Worm (Caenorhabditis elegans): ENCODE measurements around the gene ZK945.4.
A peak's percentile ranks its signal among the peaks of the same experiment; 100 is the strongest.

Gene ZK945.4

ce11 chrII:10105604-10106003 lies at the start of gene ZK945.4:
ZK945.4 (minus strand) TSS chrII:10105704.
- TF ChIP-seq ztf-11 (tag; optimal IDR thresholded peaks at IDR 0.05) (no peak), mep-1 (tag; optimal IDR thresholded peaks at IDR 0.05) (no peak), bed-3 (GFP tag; optimal IDR thresholded peaks at IDR 0.05) (no peak), ces-1 (GFP tag; optimal IDR thresholded peaks at IDR 0.05) (no peak), drap-1 (GFP tag; optimal IDR thresholded peaks at IDR 0.05) (no peak), lsy-2 (tag; optimal IDR thresholded peaks at IDR 0.05) (no peak)

- TF ChIP-seq ham-2 (GFP tag; optimal IDR thresholded peaks at IDR 0.05) (no peak), elt-1 (tag; optimal IDR thresholded peaks at IDR 0.05; ENCODE audit: borderline replicate concordance, insufficient read depth) (no peak), ceh-43 (GFP tag; optimal IDR thresholded peaks at IDR 0.05) (no peak), mls-2 (tag; optimal IDR thresholded peaks at IDR 0.05) (no peak), lsy-2 (tag; optimal IDR thresholded peaks at IDR 0.05) (no peak), snpc-4 (tag; optimal IDR thresholded peaks at IDR 0.05) (no peak), pha-4 (tag; optimal IDR thresholded peaks at IDR 0.05) (no peak), mab-5 (tag; optimal IDR thresholded peaks at IDR 0.05) (no peak), nhr-2 (tag; optimal IDR thresholded peaks at IDR 0.05) (no peak), lin-13 (tag; optimal IDR thresholded peaks at IDR 0.05) (no peak), ces-1 (GFP tag; optimal IDR thresholded peaks at IDR 0.05) (no peak), hlh-1 (tag; optimal IDR thresholded peaks at IDR 0.05) (no peak), sem-2 (GFP tag; optimal IDR thresholded peaks at IDR 0.05) (no peak), nhr-237 (tag; optimal IDR thresholded peaks at IDR 0.05) (no peak), unc-120 (tag; optimal IDR thresholded peaks at IDR 0.05; ENCODE audit: poor library complexity, severe bottlenecking) (no peak), zip-8 (tag; optimal IDR thresholded peaks at IDR 0.05) (no peak), bed-3 (GFP tag; optimal IDR thresholded peaks at IDR 0.05) (no peak), lin-32 (GFP tag; optimal IDR thresholded peaks at IDR 0.05) (no peak)
Measured at ce11 chrII:10155106-10155505, 49.6 kb upstream of the ZK945.4 start, which contains the start of gene nlp-63. nlp-63 (plus strand) TSS chrII:10155406.

- no peak for TF ChIP-seq cnd-1 (tag; optimal IDR thresholded peaks at IDR 0.05)
Measured at ce11 chrII:10147502-10147901, 42.0 kb upstream of the ZK945.4 start.

- TF ChIP-seq lsy-2 (tag; optimal IDR thresholded peaks at IDR 0.05): peak; percentile 71
- TF ChIP-seq unc-39 (tag; optimal IDR thresholded peaks at IDR 0.05): no peak
Measured at ce11 chrII:10146488-10146887, 41.0 kb upstream of the ZK945.4 start, which contains the start of gene pax-3. pax-3 (plus strand) TSS chrII:10146570.

ce11 chrII:10144092-10144491 lies 38.6 kb upstream of the ZK945.4 start, which contains the start of gene F27E5.3:
F27E5.3 (minus strand) TSS chrII:10144192.
- no peak for TF ChIP-seq hlh-1 (tag; optimal IDR thresholded peaks at IDR 0.05)
- TF ChIP-seq nhr-2 (tag; optimal IDR thresholded peaks at IDR 0.05): peak; percentile 40

ce11 chrII:10139177-10139640 lies 33.7 kb upstream of the ZK945.4 start, which contains the start of gene asah-2:
asah-2 (plus strand) TSS chrII:10139590.
- TF ChIP-seq nhr-2 (tag; optimal IDR thresholded peaks at IDR 0.05) (no peak), ham-2 (GFP tag; optimal IDR thresholded peaks at IDR 0.05) (no peak), blmp-1 (tag; optimal IDR thresholded peaks at IDR 0.05) (no peak), unc-39 (tag; optimal IDR thresholded peaks at IDR 0.05) (no peak), nhr-12 (tag; optimal IDR thresholded peaks at IDR 0.05) (no peak), elt-3 (tag; optimal IDR thresholded peaks at IDR 0.05) (no peak), nhr-76 (tag; optimal IDR thresholded peaks at IDR 0.05) (no peak), elt-1 (tag; optimal IDR thresholded peaks at IDR 0.05; ENCODE audit: borderline replicate concordance, insufficient read depth) (no peak), drap-1 (GFP tag; optimal IDR thresholded peaks at IDR 0.05) (no peak), nhr-237 (tag; optimal IDR thresholded peaks at IDR 0.05) (no peak), nhr-28 (tag; optimal IDR thresholded peaks at IDR 0.05) (no peak), sptf-1 (tag; optimal IDR thresholded peaks at IDR 0.05) (no peak), unc-120 (tag; optimal IDR thresholded peaks at IDR 0.05; ENCODE audit: poor library complexity, severe bottlenecking) (no peak), ztf-11 (tag; optimal IDR thresholded peaks at IDR 0.05) (no peak), ceh-39 (tag; optimal IDR thresholded peaks at IDR 0.05) (no peak)

Data from whole organism, mixed stage, embryonic.